Worm (Caenorhabditis elegans) whole organism, early embryonic: ENCODE measurements around the gene lin-38.

ENCODE experiments used
- hmbx-1 ChIP-seq: sonication (generic microtip); optimal IDR thresholded peaks from 2 replicates; lab custom pipeline; 2016; ENCODE audit warnings: mild to moderate bottlenecking, missing genetic modification characterization, missing compliant biosample characterization
- tbx-37 ChIP-seq: fragments of 200-800 bp; sonication (Bioruptor generic); conservative IDR thresholded peaks from 2 replicates; pipeline ENCODE4 v1.3.6; 2022; ENCODE audit warnings: missing genetic modification reagents, missing genetic modification characterization, missing compliant biosample characterization

DNA sequence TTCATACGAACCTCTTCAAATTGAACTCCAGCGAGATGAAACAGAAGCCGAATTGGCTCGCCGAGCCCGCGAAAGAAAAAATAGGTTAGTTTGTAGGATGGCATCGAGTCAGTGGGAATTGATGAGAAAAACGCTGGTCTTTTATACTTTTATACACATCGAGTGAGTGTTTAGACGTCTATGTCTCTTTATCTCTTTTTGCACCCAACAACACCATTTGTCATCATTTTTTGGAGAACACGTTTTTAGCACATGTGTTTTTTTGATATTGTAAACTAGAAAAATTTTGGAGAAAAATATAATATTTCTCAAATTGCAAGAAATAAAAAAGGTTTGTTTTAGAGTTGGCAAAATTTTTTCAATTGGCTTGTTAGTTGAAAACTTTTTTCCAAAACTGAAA lies 48.6 kb downstream of the lin-38 start, which contains the start of gene gst-16:
- TF ChIP-seq tbx-37 (GFP tag; lab: Robert Waterston, UW) (no peak), hmbx-1 (no peak)
